Fruit fly (Drosophila melanogaster): ENCODE results near the gene CG31810.

DNA sequence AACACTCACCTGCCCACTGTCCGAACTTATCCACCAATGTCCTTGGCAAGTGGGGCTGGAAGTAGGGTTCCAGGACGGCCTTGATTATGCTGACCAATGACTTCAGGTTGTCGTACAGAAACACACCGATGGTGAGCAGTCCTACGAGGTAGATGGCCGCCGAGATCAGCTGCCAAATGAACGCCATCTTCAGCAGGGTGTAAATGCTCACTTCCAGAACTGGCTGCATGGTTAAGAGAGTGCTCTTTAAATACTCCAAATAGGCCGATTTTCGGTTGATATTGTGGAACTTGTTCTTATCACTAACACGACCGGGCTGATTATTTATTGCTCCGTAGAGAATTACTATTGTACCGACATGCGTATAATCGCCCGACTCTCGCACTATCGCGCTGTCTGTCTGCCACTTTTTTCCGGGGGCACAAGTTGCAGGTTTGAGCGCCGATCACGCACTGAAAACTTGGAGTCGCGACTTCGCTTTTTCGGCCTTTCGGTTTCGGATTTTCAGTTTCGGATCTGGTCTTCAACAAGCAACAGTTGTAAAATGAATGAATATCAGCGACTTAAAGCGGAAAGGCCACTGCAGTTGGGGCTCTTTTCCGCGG, 5.3 kb downstream of the CG31810 start:
- TF ChIP-seq psq (optimal IDR thresholded peaks at IDR 0.05) (no peak), ttk (optimal IDR thresholded peaks at IDR 0.05) (no peak), h (optimal IDR thresholded peaks at IDR 0.05) (no peak), Myc (optimal IDR thresholded peaks at IDR 0.05) (no peak), insv (optimal IDR thresholded peaks at IDR 0.05) (no peak), Sin3A (optimal IDR thresholded peaks at IDR 0.05) (no peak)

All from Kc167 (cell line).